Fruit fly (Drosophila melanogaster) whole organism, prepupa: ENCODE results near the gene Cyp4ae1.

Source experiments
- CG11294 ChIP-seq: fragments of 200-800 bp; sonication (Bioruptor generic); IDR thresholded peaks from 2 replicates; pipeline ENCODE4 v1.3.6; 2022; ENCODE audit warnings: missing biosample characterization, missing genetic modification characterization
- CG3032 ChIP-seq: fragments of 200-800 bp; optimal IDR thresholded peaks from 2 replicates; lab custom pipeline; 2019; ENCODE audit warnings: missing biosample characterization, mild to moderate bottlenecking, missing genetic modification characterization, moderate library complexity
- CG6163 ChIP-seq: fragments of 200-800 bp; sonication (Bioruptor generic); IDR thresholded peaks from 3 replicates; pipeline ENCODE4 v1.3.6; 2022; ENCODE audit warnings: missing biosample characterization, missing genetic modification characterization
- Eip78C ChIP-seq: fragments of 200-800 bp; sonication (Bioruptor generic); peaks from one replicate; lab custom pipeline; 2016; ENCODE audit warnings: missing biosample characterization, missing genetic modification characterization
- Eip93F ChIP-seq: fragments of 200-800 bp; sonication (Bioruptor generic); optimal IDR thresholded peaks from 2 replicates; lab custom pipeline; 2016; ENCODE audit warnings: missing biosample characterization, mild to moderate bottlenecking, missing genetic modification characterization
- dsx ChIP-seq: fragments of 200-800 bp; optimal IDR thresholded peaks from 3 replicates; lab custom pipeline; 2019; ENCODE audit warnings: missing biosample characterization, mild to moderate bottlenecking, missing genetic modification characterization, moderate library complexity; ENCODE audit not compliant: poor library complexity, severe bottlenecking
- eg ChIP-seq: fragments of 200-800 bp; sonication (Bioruptor generic); IDR thresholded peaks from 3 replicates; pipeline ENCODE4 v1.3.6; 2022; ENCODE audit warnings: missing biosample characterization, missing genetic modification characterization

DNA sequence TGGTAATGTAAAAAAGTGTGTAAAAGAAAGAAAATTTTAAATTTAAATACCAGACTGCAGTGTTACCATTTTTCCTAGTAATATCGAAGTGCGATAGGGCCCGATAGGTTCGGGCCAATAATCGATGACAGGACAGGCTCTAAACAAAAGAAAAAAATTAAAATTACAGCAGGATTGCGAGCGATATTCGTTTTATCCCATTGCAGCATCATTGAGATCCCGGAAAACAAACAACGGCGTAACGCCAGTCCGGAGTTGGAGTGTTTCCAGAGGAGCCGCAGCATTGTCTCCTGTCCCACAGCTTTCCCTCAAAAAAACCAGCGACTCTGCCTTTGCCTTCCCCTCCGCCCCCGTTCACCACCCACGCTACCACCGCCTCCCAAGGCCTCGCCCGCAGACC, 46.3 kb downstream of the Cyp4ae1 start, which contains the start of gene pcx:
- TF ChIP-seq Eip78C (GFP tag; lab: Kevin White, UChicago) (no peak), Eip93F (GFP tag; lab: Kevin White, UChicago) (no peak), CG11294 (GFP tag; lab: Robert Waterston, UW) (no peak), CG6163 (GFP tag; lab: Robert Waterston, UW) (no peak), eg (GFP tag; lab: Robert Waterston, UW) (no peak), CG3032 (tag; lab: Kevin White, UChicago) (no peak), dsx (GFP tag; lab: Kevin White, UChicago) (no peak)
